Worm (Caenorhabditis elegans) whole organism, dauer: ENCODE measurements around the gene C14H10.3.

Experiments
- unc-62 ChIP-seq: sonication (generic microtip); optimal IDR thresholded peaks from 2 replicates; lab custom pipeline; 2017; ENCODE audit warnings: missing biosample characterization, missing genetic modification reagents, missing genetic modification characterization

The C14H10.3 gene

DNA sequence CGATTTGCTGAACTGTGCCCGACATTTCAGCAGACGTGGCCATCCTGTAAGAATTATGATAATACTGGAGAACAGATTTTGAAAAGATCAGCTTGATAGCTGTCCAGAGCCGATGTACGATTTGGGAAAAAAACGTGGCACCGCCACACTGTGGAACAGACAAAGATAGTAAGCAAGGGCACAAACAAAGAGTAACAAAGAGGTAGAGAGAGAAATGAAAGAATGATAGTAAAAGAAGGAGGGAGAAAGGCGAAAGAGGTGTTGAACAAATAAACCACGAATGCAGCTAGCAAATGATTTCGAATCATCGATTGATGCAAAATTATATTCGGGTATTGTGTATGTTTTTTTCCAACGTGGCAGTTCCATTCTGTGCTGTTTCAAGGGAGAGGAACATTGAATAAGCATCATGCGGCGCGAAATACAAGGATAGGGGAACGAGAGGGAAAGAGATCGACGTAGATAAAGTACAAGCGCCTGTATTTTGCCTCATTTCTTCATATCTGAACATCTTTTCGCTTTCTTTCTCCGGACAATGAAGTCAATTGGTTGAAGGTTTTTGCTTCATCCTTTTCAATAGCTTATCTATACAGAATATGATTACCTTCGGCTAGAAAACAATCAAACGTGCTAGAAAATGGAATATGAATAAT, at the start of gene C14H10.3:
Gene C14H10.3 (minus strand): TSS at position 44 of the 653 bp plus-strand sequence.
- TF ChIP-seq unc-62 (GFP tag; lab: Kevin White, UChicago): no peak

DNA sequence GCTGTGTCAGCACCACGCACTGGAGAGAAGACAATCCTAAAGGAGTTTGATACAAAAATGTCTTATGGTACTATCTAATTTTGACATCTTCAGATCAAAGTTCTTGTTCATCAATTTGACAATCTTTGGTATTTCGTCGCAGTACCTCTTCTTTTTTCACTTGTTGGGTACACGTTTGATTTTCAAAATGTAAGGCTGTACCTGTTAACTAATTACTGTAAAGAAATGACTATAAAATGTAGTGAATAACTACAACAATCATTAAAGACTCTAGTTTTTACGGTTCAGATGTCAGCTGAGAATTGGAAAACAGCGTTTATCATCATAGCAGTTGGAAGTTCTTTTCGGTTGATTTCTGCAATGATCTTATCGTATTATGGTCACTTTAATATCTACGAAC, 49.2 kb upstream of the C14H10.3 start:
- no peak for TF ChIP-seq unc-62 (GFP tag; lab: Kevin White, UChicago)

- TF ChIP-seq unc-62 (GFP tag; lab: Kevin White, UChicago): no peak
These were observed 46.5 kb upstream of the C14H10.3 start for ce11 chrX:10274470-10274869.

DNA sequence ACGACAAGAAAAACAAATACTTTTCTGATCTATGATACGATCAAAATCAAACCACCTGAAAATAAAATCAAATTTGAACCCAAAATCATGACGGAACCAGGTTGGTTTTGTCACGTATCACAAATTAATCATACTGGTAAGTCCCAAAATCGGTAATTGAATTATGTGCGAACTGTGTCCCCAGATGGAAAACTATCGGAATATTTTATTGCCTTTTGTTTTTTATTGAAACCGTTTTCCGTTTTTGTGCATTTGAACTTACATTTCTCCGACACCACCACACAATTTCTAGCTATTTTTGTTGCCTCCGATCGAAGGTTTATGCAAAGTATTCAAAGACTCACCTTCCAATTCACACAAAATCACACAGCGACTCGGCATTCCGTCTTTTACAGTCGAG, 45.5 kb upstream of the C14H10.3 start, which contains the start of gene F41E7.2:
Gene F41E7.2 (plus strand): TSS at position 301 of the 400 bp plus-strand sequence.
- TF ChIP-seq unc-62 (GFP tag; lab: Kevin White, UChicago): no peak

DNA sequence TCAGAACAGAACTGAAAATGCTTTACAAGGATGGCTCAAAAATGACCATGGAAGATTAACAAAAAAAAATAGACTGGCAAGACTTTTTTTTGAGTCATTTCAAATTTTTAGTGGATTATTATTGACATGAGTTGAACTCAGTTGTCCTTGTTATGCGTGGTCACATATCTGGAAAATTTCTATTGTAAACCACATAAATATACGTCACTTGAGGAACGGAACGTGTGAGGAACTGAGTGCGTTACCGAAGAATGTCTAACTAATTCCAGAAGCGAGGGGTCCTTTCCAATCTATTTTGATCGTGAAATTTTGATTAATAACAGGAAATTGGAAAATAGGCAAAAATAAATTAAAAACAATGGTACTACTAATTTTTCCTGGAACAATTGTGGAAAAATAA, 34.4 kb upstream of the C14H10.3 start:
- TF ChIP-seq unc-62 (GFP tag; lab: Kevin White, UChicago): no peak

- no peak for TF ChIP-seq unc-62 (GFP tag; lab: Kevin White, UChicago)
These were observed 32.1 kb upstream of the C14H10.3 start, which contains the start of gene C32A9.1 for ce11 chrX:10260035-10260434. C32A9.1 (minus strand) TSS chrX:10260135.

ce11 chrX:10254068-10254467, 26.1 kb upstream of the C14H10.3 start:
- TF ChIP-seq unc-62 (GFP tag; lab: Kevin White, UChicago): no peak

ce11 chrX:10252781-10253180, 24.8 kb upstream of the C14H10.3 start, which contains the start of gene C14H10.2:
C14H10.2 (minus strand) TSS chrX:10252881.
- no peak for TF ChIP-seq unc-62 (GFP tag; lab: Kevin White, UChicago)

DNA sequence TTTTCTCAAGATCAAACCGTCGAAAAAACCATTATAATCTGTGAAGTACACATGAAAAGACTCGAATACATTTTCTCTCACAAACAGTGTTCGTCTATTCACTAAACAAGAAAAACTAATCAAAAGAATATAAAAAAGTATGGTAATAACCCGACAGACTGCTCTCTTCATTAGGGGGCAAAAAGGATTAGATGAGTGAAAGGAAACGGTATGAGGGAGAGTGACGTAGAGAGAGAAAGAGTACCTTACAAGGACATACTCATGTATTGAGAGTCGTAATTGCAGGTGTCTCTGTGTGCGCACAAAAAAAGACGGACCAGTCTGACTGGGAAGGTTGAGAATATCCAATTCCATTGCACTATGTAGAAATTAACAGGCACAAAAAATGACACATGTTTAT, 21.7 kb upstream of the C14H10.3 start:
- no peak for TF ChIP-seq unc-62 (GFP tag; lab: Kevin White, UChicago)

DNA sequence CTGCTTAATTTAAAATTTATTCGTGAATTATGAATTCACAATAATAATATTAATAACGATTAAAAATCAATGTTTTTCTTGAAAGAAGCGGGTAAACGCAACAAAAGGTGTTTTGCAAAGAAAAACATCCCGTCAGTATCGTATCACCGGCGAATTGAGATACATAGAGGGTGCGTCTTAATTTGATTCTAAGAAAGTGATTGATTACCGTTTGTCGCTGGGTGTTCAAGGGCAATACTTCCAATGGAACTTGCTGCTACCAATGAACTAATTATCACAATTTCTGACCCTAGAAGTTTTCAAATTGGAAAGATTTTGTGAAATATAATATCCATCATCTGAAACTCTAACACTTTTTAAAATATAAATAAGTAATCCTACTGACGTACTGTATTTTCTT, 17.7 kb upstream of the C14H10.3 start:
- TF ChIP-seq unc-62 (GFP tag; lab: Kevin White, UChicago): no peak

DNA sequence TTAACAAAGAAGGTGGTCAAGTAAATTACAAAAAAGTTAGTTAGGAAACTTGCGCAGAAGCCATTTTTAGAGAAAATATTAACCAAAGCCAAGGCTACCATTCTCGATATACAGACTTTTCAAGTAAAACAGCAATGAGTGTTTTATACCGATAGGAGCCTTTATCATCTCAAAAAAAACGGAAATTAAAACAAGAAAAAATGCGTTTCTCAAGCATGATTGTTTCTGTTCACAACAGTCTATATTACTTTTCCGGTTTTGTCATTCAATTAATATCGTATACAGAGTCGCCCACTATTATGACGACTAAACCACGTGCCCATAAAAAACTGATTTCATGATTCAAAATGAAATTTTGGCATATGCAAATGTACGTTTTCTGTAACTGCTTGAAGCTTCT, 13.0 kb upstream of the C14H10.3 start, which contains the start of gene str-74:
Gene str-74 (minus strand): TSS at position 101 of the 400 bp plus-strand sequence.
- TF ChIP-seq unc-62 (GFP tag; lab: Kevin White, UChicago): no peak

DNA sequence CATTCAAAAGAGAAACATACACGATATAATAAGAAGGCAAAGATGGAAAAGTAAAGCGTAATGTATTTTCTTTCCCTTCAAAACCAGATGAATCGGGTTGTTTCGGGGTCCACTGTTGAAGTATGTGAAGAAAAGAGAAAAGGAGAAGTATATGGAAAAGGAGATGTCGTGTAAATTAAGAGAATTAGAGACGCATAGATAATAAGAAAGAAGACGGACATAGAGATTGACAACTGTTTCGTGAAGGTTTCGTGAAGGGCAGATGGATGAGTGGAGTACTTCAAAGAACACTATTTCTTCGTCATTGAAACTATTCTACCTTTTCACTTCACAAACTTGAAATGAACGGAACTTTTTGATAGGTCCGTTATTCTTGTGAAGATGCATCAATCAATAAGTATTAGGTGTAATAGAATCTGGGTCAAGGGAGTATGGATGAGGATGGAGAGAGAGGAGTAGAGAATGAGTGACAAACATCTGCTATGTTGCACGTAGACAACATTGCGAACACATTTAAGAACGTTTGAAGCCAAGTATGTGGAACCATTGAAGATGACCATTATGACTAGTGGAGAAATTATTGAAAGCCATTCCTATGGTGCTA, 10.3 kb upstream of the C14H10.3 start:
- no peak for TF ChIP-seq unc-62 (GFP tag; lab: Kevin White, UChicago)

ce11 chrX:10236844-10237243, 8.9 kb upstream of the C14H10.3 start, which contains the start of gene zipt-13:
zipt-13 (minus strand) TSS chrX:10236944.
- no peak for TF ChIP-seq unc-62 (GFP tag; lab: Kevin White, UChicago)

DNA sequence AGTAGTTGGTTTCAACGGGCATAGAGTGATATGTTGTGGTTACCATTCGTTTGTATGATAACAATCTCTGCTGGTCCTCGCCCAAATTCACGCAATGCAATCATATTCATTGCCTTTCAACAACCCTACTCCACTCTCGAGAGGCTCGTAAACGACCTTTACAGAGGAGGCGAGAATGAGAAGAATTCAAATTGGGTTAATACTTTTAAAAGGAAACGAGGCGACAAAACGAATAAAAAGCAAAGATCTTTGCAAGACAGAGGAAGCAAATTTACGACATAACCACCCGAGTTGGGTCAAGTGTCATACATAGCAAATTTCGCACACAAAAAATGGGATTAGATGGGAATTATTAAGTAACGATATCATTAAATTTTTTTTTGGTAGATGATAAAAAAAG, 4.5 kb upstream of the C14H10.3 start:
- TF ChIP-seq unc-62 (GFP tag; lab: Kevin White, UChicago): no peak

- TF ChIP-seq unc-62 (GFP tag; lab: Kevin White, UChicago): no peak
These were observed 2.9 kb upstream of the C14H10.3 start for ce11 chrX:10230872-10231271.

ce11 chrX:10227217-10227616, 720 bp downstream of the C14H10.3 start:
- no peak for TF ChIP-seq unc-62 (GFP tag; lab: Kevin White, UChicago)

ce11 chrX:10225845-10226244, 2.1 kb downstream of the C14H10.3 start:
- no peak for TF ChIP-seq unc-62 (GFP tag; lab: Kevin White, UChicago)
